Worm (Caenorhabditis elegans) whole organism, midembryonic: Measurements from ENCODE around the gene cpt-6.

ENCODE experiments used
- T22C8.4 ChIP-seq: fragments of 200-800 bp; sonication (Bioruptor generic); IDR thresholded peaks from 2 replicates; pipeline ENCODE4 v1.3.6; 2022; ENCODE audit warnings: missing genetic modification characterization, missing compliant biosample characterization
- flt-1 ChIP-seq: fragments of 200-800 bp; sonication (Bioruptor generic); IDR thresholded peaks from 2 replicates; pipeline ENCODE4 v1.3.6; 2022; ENCODE audit warnings: missing genetic modification characterization, missing compliant biosample characterization
- klf-2 ChIP-seq: fragments of 200-800 bp; sonication (Bioruptor generic); conservative IDR thresholded peaks from 2 replicates; pipeline ENCODE4 v1.3.6; 2022; ENCODE audit warnings: missing genetic modification reagents, missing genetic modification characterization, missing compliant biosample characterization
- ztf-23 ChIP-seq: fragments of 200-800 bp; sonication (Bioruptor generic); IDR thresholded peaks from 2 replicates; pipeline ENCODE4 v1.3.6; 2022; ENCODE audit warnings: missing genetic modification reagents, missing genetic modification characterization, missing compliant biosample characterization

- TF ChIP-seq klf-2 (no peak), flt-1 (no peak), T22C8.4 (GFP tag; lab: Robert Waterston, UW) (no peak), ztf-23 (GFP tag; lab: Robert Waterston, UW) (no peak)
Measured at ce11 chrV:6504131-6504827, 10.6 kb upstream of the cpt-6 start, which contains the start of gene moc-2.
